Fruit fly (Drosophila melanogaster) whole organism, embryonic: ENCODE measurements around the gene CG34436.

Experiments used
- Adf1 ChIP-seq: fragments of 200-800 bp; sonication (Bioruptor generic); IDR thresholded peaks from 2 replicates; pipeline ENCODE4 v1.3.6; 2022; ENCODE audit warnings: missing biosample characterization, missing genetic modification characterization
- Atf-2 ChIP-seq: fragments of 200-800 bp; sonication (Bioruptor generic); optimal IDR thresholded peaks from 2 replicates; lab custom pipeline; 2016; ENCODE audit warnings: missing biosample characterization, missing genetic modification characterization
- B-H2 ChIP-seq: fragments of 200-800 bp; sonication (Bioruptor generic); optimal IDR thresholded peaks from 2 replicates; lab custom pipeline; 2018; ENCODE audit warnings: missing biosample characterization, mild to moderate bottlenecking, missing genetic modification characterization
- Bdp1 ChIP-seq: fragments of 200-800 bp; sonication (Bioruptor generic); optimal IDR thresholded peaks from 3 replicates; lab custom pipeline; 2016; ENCODE audit warnings: missing biosample characterization, missing genetic modification characterization
- CG10959 ChIP-seq: fragments of 200-800 bp; sonication (Bioruptor generic); IDR thresholded peaks from 2 replicates; pipeline ENCODE4 v1.3.6; 2022; ENCODE audit warnings: missing biosample characterization, missing genetic modification characterization
- CG12744 ChIP-seq: fragments of 200-800 bp; sonication (Bioruptor generic); optimal IDR thresholded peaks from 2 replicates; lab custom pipeline; 2016; ENCODE audit warnings: missing biosample characterization, missing genetic modification characterization
- CG13424 ChIP-seq: fragments of 200-800 bp; sonication (Bioruptor generic); optimal IDR thresholded peaks from 2 replicates; lab custom pipeline; 2019; ENCODE audit warnings: missing biosample characterization, mild to moderate bottlenecking, missing genetic modification characterization, moderate library complexity
- CG13624 ChIP-seq: fragments of 200-800 bp; sonication (Bioruptor generic); optimal IDR thresholded peaks from 2 replicates; lab custom pipeline; 2016; ENCODE audit warnings: missing biosample characterization, missing genetic modification characterization
- CG13775 ChIP-seq: fragments of 200-800 bp; sonication (Bioruptor generic); optimal IDR thresholded peaks from 3 replicates; lab custom pipeline; 2017; ENCODE audit warnings: missing biosample characterization, mild to moderate bottlenecking, missing genetic modification characterization
- CG17328 ChIP-seq: fragments of 200-800 bp; sonication (Bioruptor generic); IDR thresholded peaks from 2 replicates; pipeline ENCODE4 v1.3.6; 2022; ENCODE audit warnings: missing biosample characterization, missing genetic modification characterization
- CG18599 ChIP-seq: fragments of 200-800 bp; sonication (Bioruptor generic); optimal IDR thresholded peaks from 3 replicates; lab custom pipeline; 2017; ENCODE audit warnings: missing biosample characterization, missing genetic modification characterization, mild to moderate bottlenecking, moderate library complexity, missing genetic modification reagents
- CG18619 ChIP-seq: fragments of 200-800 bp; sonication (Bioruptor generic); optimal IDR thresholded peaks from 3 replicates; lab custom pipeline; 2017; ENCODE audit warnings: missing biosample characterization, mild to moderate bottlenecking, missing genetic modification characterization
- CG2678 ChIP-seq: fragments of 200-800 bp; sonication (Bioruptor generic); optimal IDR thresholded peaks from 3 replicates; lab custom pipeline; 2019; ENCODE audit warnings: missing biosample characterization, mild to moderate bottlenecking, missing genetic modification characterization, moderate library complexity
- CG3407 ChIP-seq: fragments of 200-800 bp; sonication (Bioruptor generic); optimal IDR thresholded peaks from 2 replicates; lab custom pipeline; 2018; ENCODE audit warnings: missing biosample characterization, mild to moderate bottlenecking, missing genetic modification characterization
- CG4424 ChIP-seq: fragments of 200-800 bp; sonication (Bioruptor generic); optimal IDR thresholded peaks from 3 replicates; lab custom pipeline; 2016; ENCODE audit warnings: missing biosample characterization, missing genetic modification characterization
- CG6654 ChIP-seq: fragments of 200-800 bp; sonication (Bioruptor generic); optimal IDR thresholded peaks from 2 replicates; lab custom pipeline; 2017; ENCODE audit warnings: missing biosample characterization, mild to moderate bottlenecking, missing genetic modification characterization
- CG7271 ChIP-seq: fragments of 200-800 bp; sonication (Bioruptor generic); optimal IDR thresholded peaks from 2 replicates; lab custom pipeline; 2018; ENCODE audit warnings: missing biosample characterization, mild to moderate bottlenecking, missing genetic modification characterization, moderate library complexity
- CG9609 ChIP-seq: fragments of 200-800 bp; sonication (Bioruptor generic); optimal IDR thresholded peaks from 3 replicates; lab custom pipeline; 2016; ENCODE audit warnings: missing biosample characterization, missing genetic modification characterization
- Ets97D ChIP-seq: fragments of 200-800 bp; sonication (Bioruptor generic); optimal IDR thresholded peaks from 3 replicates; lab custom pipeline; 2016; ENCODE audit warnings: missing biosample characterization, missing genetic modification characterization
- HLH54F ChIP-seq: fragments of 200-800 bp; sonication (Bioruptor generic); optimal IDR thresholded peaks from 3 replicates; lab custom pipeline; 2016; ENCODE audit warnings: missing biosample characterization, missing genetic modification characterization
- Hey ChIP-seq: fragments of 200-800 bp; sonication (Bioruptor generic); optimal IDR thresholded peaks from 3 replicates; lab custom pipeline; 2018; ENCODE audit warnings: missing biosample characterization, mild to moderate bottlenecking, missing genetic modification characterization
- MESR4 ChIP-seq: fragments of 200-800 bp; sonication (Bioruptor generic); optimal IDR thresholded peaks from 2 replicates; lab custom pipeline; 2018; ENCODE audit warnings: missing biosample characterization, mild to moderate bottlenecking, missing genetic modification characterization, moderate library complexity
- NC2α ChIP-seq: fragments of 200-800 bp; sonication (Bioruptor generic); optimal IDR thresholded peaks from 2 replicates; lab custom pipeline; 2016; ENCODE audit warnings: missing biosample characterization, missing genetic modification characterization
- PHDP ChIP-seq: fragments of 200-800 bp; sonication (Bioruptor generic); optimal IDR thresholded peaks from 3 replicates; lab custom pipeline; 2018; ENCODE audit warnings: missing biosample characterization, mild to moderate bottlenecking, missing genetic modification characterization, moderate library complexity
- Pdp1 ChIP-seq, 2 experiments: fragments of 200-800 bp; sonication (Bioruptor generic); optimal IDR thresholded peaks; 3 replicates each; lab custom pipeline; 2016; ENCODE audit warnings: missing biosample characterization in 2 of 2, missing genetic modification characterization in 2 of 2, mild to moderate bottlenecking in 1 of 2, moderate library complexity in 1 of 2
- Scr ChIP-seq: fragments of 200-800 bp; sonication (Bioruptor generic); IDR thresholded peaks from 2 replicates; pipeline ENCODE4 v1.3.6; 2022; ENCODE audit warnings: missing biosample characterization, missing genetic modification characterization; ENCODE audit not compliant: partially characterized antibody
- Sry-β ChIP-seq: fragments of 200-800 bp; sonication (Bioruptor generic); optimal IDR thresholded peaks from 2 replicates; lab custom pipeline; 2018; ENCODE audit warnings: missing biosample characterization, mild to moderate bottlenecking, missing genetic modification characterization, moderate library complexity
- Stat92E ChIP-seq, 3 experiments: fragments of >200 bp in 2 of 3; fragments of 200-800 bp in 1 of 3; sonication (Bioruptor generic) in 1 of 3; optimal IDR thresholded peaks; 2 replicates each; lab custom pipeline; 2017 to 2019; ENCODE audit warnings: missing biosample characterization in 3 of 3, missing genetic modification characterization in 3 of 3, mild to moderate bottlenecking in 1 of 3, moderate library complexity in 1 of 3
- dati ChIP-seq: fragments of 200-800 bp; sonication (Bioruptor generic); IDR thresholded peaks from 2 replicates; pipeline ENCODE4 v1.3.6; 2022; ENCODE audit warnings: missing biosample characterization, missing genetic modification characterization
- dysf ChIP-seq: fragments of 200-800 bp; sonication (Bioruptor generic); IDR thresholded peaks from 3 replicates; pipeline ENCODE4 v1.3.6; 2022; ENCODE audit warnings: missing biosample characterization, missing genetic modification characterization
- exex ChIP-seq: fragments of 200-800 bp; sonication (Bioruptor generic); optimal IDR thresholded peaks from 4 replicates; lab custom pipeline; 2018; ENCODE audit warnings: missing biosample characterization, mild to moderate bottlenecking, missing genetic modification characterization, moderate library complexity
- fd102C ChIP-seq: fragments of 200-800 bp; sonication (Bioruptor generic); optimal IDR thresholded peaks from 2 replicates; lab custom pipeline; 2018; ENCODE audit warnings: missing biosample characterization, mild to moderate bottlenecking, missing genetic modification characterization, moderate library complexity
- gcm ChIP-seq: fragments of 200-800 bp; sonication (Bioruptor generic); optimal IDR thresholded peaks from 2 replicates; lab custom pipeline; 2019; ENCODE audit warnings: missing biosample characterization, mild to moderate bottlenecking, missing genetic modification characterization, moderate library complexity
- gcm2 ChIP-seq: fragments of 200-800 bp; sonication (Bioruptor generic); optimal IDR thresholded peaks from 2 replicates; lab custom pipeline; 2016; ENCODE audit warnings: missing biosample characterization, missing genetic modification characterization
- hkb ChIP-seq, 2 experiments: fragments of 200-800 bp in 1 of 2; fragments of >200 bp in 1 of 2; sonication (Bioruptor generic) in 1 of 2; IDR thresholded peaks in 1 of 2; optimal IDR thresholded peaks in 1 of 2; 2 replicates each; pipeline versions ENCODE4 v1.3.6 to Lab custom; 2017 to 2022; ENCODE audit warnings: missing biosample characterization in 1 of 2, missing genetic modification characterization in 1 of 2
- hth ChIP-seq: fragments of >200 bp; optimal IDR thresholded peaks from 2 replicates; lab custom pipeline; 2017; ENCODE audit warnings: inconsistent platforms
- jing ChIP-seq: fragments of 200-800 bp; sonication (Bioruptor generic); optimal IDR thresholded peaks from 2 replicates; lab custom pipeline; 2018; ENCODE audit warnings: missing biosample characterization, mild to moderate bottlenecking, missing genetic modification characterization
- lov ChIP-seq, 2 experiments: fragments of 200-800 bp in 1 of 2; fragments of >200 bp in 1 of 2; sonication (Bioruptor generic) in 1 of 2; IDR thresholded peaks in 1 of 2; optimal IDR thresholded peaks in 1 of 2; 2 replicates in 1 of 2; 3 replicates in 1 of 2; pipeline versions ENCODE4 v1.3.6 to Lab custom; 2017 to 2022; ENCODE audit warnings: missing biosample characterization in 1 of 2, missing genetic modification characterization in 1 of 2
- mam ChIP-seq: fragments of 200-800 bp; sonication (Bioruptor generic); optimal IDR thresholded peaks from 3 replicates; lab custom pipeline; 2016; ENCODE audit warnings: missing biosample characterization, missing genetic modification characterization
- mirr ChIP-seq: fragments of 200-800 bp; sonication (Bioruptor generic); optimal IDR thresholded peaks from 3 replicates; lab custom pipeline; 2018; ENCODE audit warnings: missing biosample characterization, mild to moderate bottlenecking, missing genetic modification characterization
- org-1 ChIP-seq: fragments of 200-800 bp; sonication (Bioruptor generic); optimal IDR thresholded peaks from 2 replicates; lab custom pipeline; 2017; ENCODE audit warnings: missing biosample characterization, missing genetic modification characterization
- sens ChIP-seq: fragments of 200-800 bp; sonication (Bioruptor generic); peaks from one replicate; lab custom pipeline; 2016; ENCODE audit warnings: missing biosample characterization, missing genetic modification characterization
- sob ChIP-seq: fragments of 200-800 bp; sonication (Bioruptor generic); IDR thresholded peaks from 2 replicates; pipeline ENCODE4 v1.3.6; 2022; ENCODE audit warnings: missing biosample characterization, missing genetic modification characterization
- sug ChIP-seq: fragments of 200-800 bp; optimal IDR thresholded peaks from 2 replicates; lab custom pipeline; 2019; ENCODE audit warnings: missing biosample characterization, mild to moderate bottlenecking, missing genetic modification characterization, moderate library complexity
- tin ChIP-seq: fragments of 200-800 bp; sonication (Bioruptor generic); optimal IDR thresholded peaks from 3 replicates; lab custom pipeline; 2016; ENCODE audit warnings: missing biosample characterization, missing genetic modification characterization
- twi ChIP-seq: fragments of 200-800 bp; optimal IDR thresholded peaks from 2 replicates; lab custom pipeline; 2019; ENCODE audit warnings: missing biosample characterization, mild to moderate bottlenecking, missing genetic modification characterization, moderate library complexity
- unpg ChIP-seq: fragments of 200-800 bp; sonication (Bioruptor generic); optimal IDR thresholded peaks from 3 replicates; lab custom pipeline; 2018; ENCODE audit warnings: missing biosample characterization, mild to moderate bottlenecking, missing genetic modification characterization, moderate library complexity
- yki ChIP-seq: fragments of >200 bp; optimal IDR thresholded peaks from 3 replicates; lab custom pipeline; 2018

The CG34436 gene

DNA sequence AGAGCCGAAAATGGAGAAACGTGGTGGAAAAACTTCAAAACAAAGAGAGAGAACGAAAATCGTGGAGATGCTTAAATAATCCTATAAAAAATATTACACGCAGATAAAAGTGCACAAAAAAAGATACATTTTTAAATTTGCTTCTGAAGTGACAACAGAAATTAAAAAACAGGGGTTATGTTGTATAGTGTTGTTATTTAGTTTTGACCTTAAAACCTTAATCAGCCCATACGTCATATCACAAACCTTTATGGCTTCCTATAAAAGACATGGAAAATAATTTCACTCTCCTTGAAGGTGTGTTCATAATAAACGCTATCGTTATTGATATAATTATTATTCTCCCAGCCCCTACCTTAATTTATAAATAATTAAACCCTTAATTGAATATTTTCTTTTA lies 44.8 kb downstream of the CG34436 start (continued):
- TF ChIP-seq CG10959 (GFP tag; lab: Robert Waterston, UW): no peak
- TF ChIP-seq gcm (GFP tag; lab: Kevin White, UChicago): no peak
- TF ChIP-seq CG17328 (GFP tag; lab: Robert Waterston, UW): no peak
- TF ChIP-seq MESR4 (GFP tag; lab: Kevin White, UChicago): no peak
- peak; percentile 19 for TF ChIP-seq CG3407 (GFP tag; lab: Kevin White, UChicago)
- TF ChIP-seq twi (tag; lab: Kevin White, UChicago): no peak
- TF ChIP-seq gcm2 (GFP tag; lab: Kevin White, UChicago): no peak
- no peak for TF ChIP-seq Hey (tag; lab: Kevin White, UChicago)
- no peak for TF ChIP-seq org-1
- no peak for TF ChIP-seq Bdp1 (GFP tag; lab: Kevin White, UChicago)
- no peak for TF ChIP-seq Scr
- peak; percentile 62 for TF ChIP-seq CG2678 (tag; lab: Kevin White, UChicago)
- no peak for TF ChIP-seq dati (GFP tag; lab: Robert Waterston, UW)

dm6 chr3R:28327709-28328467 lies 45.5 kb downstream of the CG34436 start:
- no peak for TF ChIP-seq dysf (GFP tag; lab: Robert Waterston, UW)
- peak; percentile 72 for TF ChIP-seq sug (tag; lab: Kevin White, UChicago)
- no peak for TF ChIP-seq PHDP (tag; lab: Kevin White, UChicago)
- no peak for TF ChIP-seq hth
- TF ChIP-seq hkb (optimal IDR thresholded peaks at IDR 0.05; lab: Kevin White, UChicago): no peak
- no peak for TF ChIP-seq hkb (GFP tag; IDR thresholded peaks at IDR 0.05; lab: Robert Waterston, UW)
- no peak for TF ChIP-seq unpg (GFP tag; lab: Kevin White, UChicago)
- no peak for TF ChIP-seq Adf1 (GFP tag; lab: Robert Waterston, UW)
- TF ChIP-seq Ets97D (GFP tag; lab: Kevin White, UChicago): no peak
- no peak for TF ChIP-seq lov (optimal IDR thresholded peaks at IDR 0.05; lab: Kevin White, UChicago)
- TF ChIP-seq lov (GFP tag; IDR thresholded peaks at IDR 0.05; lab: Robert Waterston, UW): no peak
- TF ChIP-seq mirr (GFP tag; lab: Kevin White, UChicago): peak; percentile 46
- peak; percentile 60 for TF ChIP-seq sens
- TF ChIP-seq CG7271 (tag; lab: Kevin White, UChicago): no peak
- no peak for TF ChIP-seq mam (GFP tag; lab: Kevin White, UChicago)
- peak; percentile 48 for TF ChIP-seq exex
- peak; percentile 82 for TF ChIP-seq twi (tag; lab: Kevin White, UChicago)
- peak; percentile 26 for TF ChIP-seq B-H2 (GFP tag; lab: Kevin White, UChicago)
- TF ChIP-seq CG9609 (GFP tag; lab: Kevin White, UChicago): no peak
- TF ChIP-seq Sry-β (GFP tag; lab: Kevin White, UChicago): no peak
- TF ChIP-seq NC2α: no peak
- no peak for TF ChIP-seq CG13775 (GFP tag; lab: Kevin White, UChicago)
- TF ChIP-seq Atf-2 (GFP tag; lab: Kevin White, UChicago): no peak
- no peak for TF ChIP-seq CG13424 (tag; lab: Kevin White, UChicago)
- TF ChIP-seq CG18599 (GFP tag; lab: Kevin White, UChicago): no peak
- TF ChIP-seq CG18619: no peak
- TF ChIP-seq CG13624 (GFP tag; lab: Kevin White, UChicago): no peak
- no peak for TF ChIP-seq jing (GFP tag; lab: Kevin White, UChicago)
- no peak for TF ChIP-seq HLH54F (GFP tag; lab: Kevin White, UChicago)
- no peak for TF ChIP-seq CG12744 (GFP tag; lab: Kevin White, UChicago)
- no peak for TF ChIP-seq Stat92E (GFP tag; optimal IDR thresholded peaks at IDR 0.05; lab: Kevin White, UChicago)
- TF ChIP-seq tin (GFP tag; lab: Kevin White, UChicago): no peak
- TF ChIP-seq sob (GFP tag; lab: Robert Waterston, UW): 0 out of 2 replicates have a peak, but pooled peaks have one; percentile 5
- no peak for TF ChIP-seq fd102C
- TF ChIP-seq yki (lab: Kevin White, UChicago): no peak
- TF ChIP-seq CG4424 (GFP tag; lab: Kevin White, UChicago): no peak
- no peak for TF ChIP-seq CG6654 (GFP tag; lab: Kevin White, UChicago)
- TF ChIP-seq Pdp1 (GFP tag; optimal IDR thresholded peaks at IDR 0.05; lab: Kevin White, UChicago): peak in 1 of 2 experiments; percentile 15
